Worm (Caenorhabditis elegans): ENCODE data around the gene Y75B7B.2.

Gene Y75B7B.2

DNA sequence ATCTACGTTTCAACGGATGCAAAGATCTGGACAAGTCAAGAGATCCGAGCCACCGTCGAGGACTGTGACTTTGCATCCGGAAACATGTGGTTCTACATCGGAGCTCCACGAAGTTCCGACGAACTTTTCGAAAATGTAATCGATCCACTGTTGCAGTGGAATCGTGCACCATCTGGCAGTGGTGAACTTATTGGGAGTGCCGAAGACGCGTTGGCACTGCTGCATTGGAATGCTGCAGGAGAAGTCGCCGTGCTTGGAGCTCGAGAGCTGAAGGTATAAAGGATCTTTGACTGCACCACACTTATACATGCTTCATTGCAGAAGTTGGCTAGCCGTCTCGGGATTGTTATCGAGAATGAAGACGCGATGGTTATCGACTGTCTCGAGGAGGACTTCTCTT, 13.8 kb downstream of the Y75B7B.2 start (continued):
- TF ChIP-seq unc-130 (GFP tag; optimal IDR thresholded peaks at IDR 0.05) (no peak), madf-3 (GFP tag; IDR thresholded peaks at IDR 0.05) (0 out of 2 replicates have a peak, but pooled peaks have one; percentile 12), Y56A3A.18 (GFP tag; IDR thresholded peaks at IDR 0.05) (0 out of 2 replicates have a peak, but pooled peaks have one; percentile 11), D2030.7 (GFP tag; IDR thresholded peaks at IDR 0.05) (no peak), B0019.2 (GFP tag; conservative IDR thresholded peaks at IDR 0.05) (no peak), mcd-1 (GFP tag; IDR thresholded peaks at IDR 0.05) (peak; percentile 46), snpc-3.4 (tag; optimal IDR thresholded peaks at IDR 0.05) (no peak), F10E7.11 (tag; optimal IDR thresholded peaks at IDR 0.05) (no peak), B0035.1 (tag; optimal IDR thresholded peaks at IDR 0.05) (peak; percentile 9), nfyb-1 (GFP tag; IDR thresholded peaks at IDR 0.05) (0 out of 2 replicates have a peak, but pooled peaks have one; percentile 28), F37B4.10 (GFP tag; IDR thresholded peaks at IDR 0.05) (no peak), somi-1 (GFP tag; optimal IDR thresholded peaks at IDR 0.05) (no peak), attf-5 (GFP tag; optimal IDR thresholded peaks at IDR 0.05) (no peak), him-1 (tag; optimal IDR thresholded peaks at IDR 0.05) (no peak), B0336.3 (GFP tag; IDR thresholded peaks at IDR 0.05) (peak; percentile 43; the same call in 1 of the 2 replicates), egl-44 (GFP tag; IDR thresholded peaks at IDR 0.05) (no peak), F57C9.4 (tag; optimal IDR thresholded peaks at IDR 0.05) (no peak)

DNA sequence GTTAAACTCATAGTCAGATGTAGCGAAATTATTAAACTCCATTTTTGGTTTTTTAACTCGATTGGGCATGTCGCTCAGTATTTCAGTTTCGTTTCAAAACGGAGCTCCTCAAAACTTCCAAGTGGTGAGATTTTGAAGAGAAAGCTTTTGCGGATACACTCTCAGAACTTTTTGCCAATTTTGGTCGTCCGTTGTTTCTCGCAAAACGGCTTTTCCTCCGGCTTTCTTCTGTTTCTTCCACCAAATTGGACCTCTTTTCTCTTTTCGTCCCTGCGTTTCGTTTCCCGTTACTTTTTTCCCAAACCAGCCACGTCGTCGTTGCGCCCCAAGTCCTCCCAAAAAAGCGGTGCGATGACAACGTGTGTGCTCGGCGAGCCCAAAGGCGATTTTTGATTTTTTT, 15.8 kb downstream of the Y75B7B.2 start, which contains the start of gene C39F7.1:
C39F7.1 (plus strand) TSS at position 301 of the 400 bp plus-strand sequence.
- TF ChIP-seq lin-26 (GFP tag; IDR thresholded peaks at IDR 0.05) (no peak), Y53F4B.3 (GFP tag; IDR thresholded peaks at IDR 0.05) (no peak), nfya-1 (tag; optimal IDR thresholded peaks at IDR 0.05; ENCODE audit: borderline replicate concordance, insufficient read depth) (no peak), B0035.1 (tag; optimal IDR thresholded peaks at IDR 0.05) (no peak), lsl-1 (GFP tag; optimal IDR thresholded peaks at IDR 0.05) (no peak), egrh-3 (GFP tag; IDR thresholded peaks at IDR 0.05) (no peak), B0261.1 (tag; optimal IDR thresholded peaks at IDR 0.05) (no peak), unc-130 (GFP tag; optimal IDR thresholded peaks at IDR 0.05) (no peak), let-526 (GFP tag; IDR thresholded peaks at IDR 0.05) (no peak), tlf-1 (GFP tag; optimal IDR thresholded peaks at IDR 0.05) (no peak)

DNA sequence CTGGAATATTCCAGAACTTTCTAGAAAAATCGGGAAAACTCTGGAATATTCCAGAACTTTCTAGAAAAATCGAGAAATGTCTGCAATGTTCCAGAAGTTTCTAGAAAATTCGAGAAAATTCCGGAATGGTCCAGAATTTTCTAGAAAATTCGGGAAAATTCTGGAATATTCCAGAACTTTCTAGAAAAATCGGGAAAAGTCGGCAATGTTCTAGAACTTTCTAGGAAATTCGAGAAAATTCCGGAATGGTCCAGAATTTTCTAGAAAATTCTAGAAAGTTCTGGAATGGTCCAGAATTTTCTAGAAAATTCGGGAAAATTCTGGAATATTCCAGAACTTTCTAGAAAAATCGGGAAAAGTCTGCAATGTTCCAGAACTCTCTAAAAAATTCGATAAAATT, 17.9 kb downstream of the Y75B7B.2 start:
- 0 out of 2 replicates have a peak, but pooled peaks have one; percentile 36 for TF ChIP-seq dox-1 (GFP tag; IDR thresholded peaks at IDR 0.05)
- peak; percentile 93 for TF ChIP-seq hsf-1 (GFP tag; IDR thresholded peaks at IDR 0.05)

DNA sequence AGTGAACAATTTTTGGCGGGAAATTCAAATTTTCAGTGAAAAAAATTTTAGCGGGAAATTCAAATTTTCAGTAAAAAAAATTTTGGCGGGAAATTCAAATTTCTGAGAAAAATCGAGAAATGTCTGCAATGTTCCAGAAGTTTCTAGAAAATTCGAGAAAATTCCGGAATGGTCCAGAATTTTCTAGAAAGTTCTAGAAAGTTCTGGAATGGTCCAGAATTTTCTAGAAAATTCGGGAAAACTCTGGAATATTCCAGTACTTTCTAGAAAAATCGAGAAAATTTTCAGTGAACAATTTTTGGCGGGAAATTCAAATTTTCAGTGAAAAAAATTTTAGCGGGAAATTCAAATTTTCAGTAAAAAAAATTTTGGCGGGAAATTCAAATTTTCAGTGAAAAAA, 18.8 kb downstream of the Y75B7B.2 start:
- TF ChIP-seq hsf-1 (GFP tag; IDR thresholded peaks at IDR 0.05) (peak; percentile 95), dox-1 (GFP tag; IDR thresholded peaks at IDR 0.05) (0 out of 2 replicates have a peak, but pooled peaks have one; percentile 45)

DNA sequence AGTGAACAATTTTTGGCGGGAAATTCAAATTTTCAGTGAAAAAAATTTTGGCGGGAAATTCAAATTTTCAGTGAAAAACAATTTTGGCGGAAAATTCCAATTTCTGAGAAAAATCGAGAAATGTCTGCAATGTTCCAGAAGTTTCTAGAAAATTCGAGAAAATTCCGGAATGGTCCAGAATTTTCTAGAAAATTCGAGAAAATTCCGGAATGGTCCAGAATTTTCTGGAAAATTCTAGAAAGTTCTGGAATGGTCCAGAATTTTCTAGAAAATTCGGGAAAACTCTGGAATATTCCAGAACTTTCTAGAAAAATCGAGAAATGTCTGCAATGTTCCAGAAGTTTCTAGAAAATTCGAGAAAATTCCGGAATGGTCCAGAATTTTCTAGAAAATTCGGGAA, 19.5 kb downstream of the Y75B7B.2 start:
- TF ChIP-seq dox-1 (GFP tag; IDR thresholded peaks at IDR 0.05) (peak; percentile 64), hsf-1 (GFP tag; IDR thresholded peaks at IDR 0.05) (peak; percentile 97), madf-6 (GFP tag; IDR thresholded peaks at IDR 0.05) (0 out of 2 replicates have a peak, but pooled peaks have one; percentile 14)

DNA sequence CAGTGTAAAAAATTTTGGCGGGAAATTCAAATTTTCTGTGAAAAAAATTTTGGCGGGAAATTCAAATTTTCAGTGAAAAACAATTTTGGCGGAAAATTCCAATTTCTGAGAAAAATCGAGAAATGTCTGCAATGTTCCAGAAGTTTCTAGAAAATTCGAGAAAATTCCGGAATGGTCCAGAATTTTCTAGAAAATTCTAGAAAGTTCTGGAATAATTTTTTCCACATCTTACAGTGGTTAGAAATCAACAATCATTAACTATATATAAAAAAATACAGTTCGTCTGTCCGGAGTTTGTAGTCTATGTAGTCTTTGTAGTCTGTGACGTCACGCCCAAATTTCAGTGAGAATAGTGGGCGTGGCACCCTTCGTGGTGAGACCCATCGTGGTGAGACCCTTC, 21.1 kb downstream of the Y75B7B.2 start:
- TF ChIP-seq hsf-1 (GFP tag; IDR thresholded peaks at IDR 0.05) (peak; percentile 96), dox-1 (GFP tag; IDR thresholded peaks at IDR 0.05) (peak; percentile 36; the same call in 1 of the 2 replicates)
